Worm (Caenorhabditis elegans): ENCODE data around the gene Y48C3A.14.

Y48C3A.14 gene

DNA sequence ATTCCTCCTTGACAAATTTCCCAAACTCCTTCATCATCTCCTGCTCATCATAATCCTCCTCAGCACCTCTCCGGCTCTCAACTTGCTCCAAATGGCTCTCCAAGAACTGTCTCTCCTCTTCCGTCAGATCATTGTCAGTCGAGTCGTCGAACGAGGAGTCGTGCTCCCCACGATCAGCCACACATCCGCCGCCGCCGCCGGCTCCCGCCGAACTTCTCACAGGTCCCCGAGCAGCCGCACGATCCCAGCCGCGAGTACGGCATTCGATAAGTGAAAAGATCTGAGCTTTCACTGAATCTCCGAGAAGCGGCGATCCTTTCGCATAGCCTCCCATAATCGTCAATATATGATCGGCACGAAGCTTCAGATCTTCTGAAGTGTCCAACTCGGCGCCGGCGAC is 61.8 kb downstream of the Y48C3A.14 start:
- TF ChIP-seq snpc-4 (tag; optimal IDR thresholded peaks at IDR 0.05) (no peak), nhr-67 (tag; optimal IDR thresholded peaks at IDR 0.05) (no peak), lin-15B (tag; optimal IDR thresholded peaks at IDR 0.05) (no peak), ztf-11 (tag; optimal IDR thresholded peaks at IDR 0.05) (no peak), nhr-12 (tag; optimal IDR thresholded peaks at IDR 0.05) (no peak), egl-27 (tag; optimal IDR thresholded peaks at IDR 0.05) (no peak), lin-39 (tag; optimal IDR thresholded peaks at IDR 0.05) (no peak), mml-1 (tag; optimal IDR thresholded peaks at IDR 0.05) (no peak), lsy-12 (tag; optimal IDR thresholded peaks at IDR 0.05) (no peak), ZK546.5 (tag; optimal IDR thresholded peaks at IDR 0.05) (no peak), skn-1 (tag; optimal IDR thresholded peaks at IDR 0.05) (no peak), pqm-1 (tag; optimal IDR thresholded peaks at IDR 0.05) (no peak), nhr-23 (tag; optimal IDR thresholded peaks at IDR 0.05) (no peak), nhr-237 (tag; optimal IDR thresholded peaks at IDR 0.05) (no peak)

All from whole organism, L3 larva.